Worm (Caenorhabditis elegans) whole organism, midembryonic: ENCODE results near the gene wnk-1.

Source experiments
- T22C8.4 ChIP-seq: fragments of 200-800 bp; sonication (Bioruptor generic); IDR thresholded peaks from 2 replicates; pipeline ENCODE4 v1.3.6; 2022; ENCODE audit warnings: missing genetic modification characterization, missing compliant biosample characterization
- cog-1 ChIP-seq: sonication (generic microtip); optimal IDR thresholded peaks from 2 replicates; lab custom pipeline; 2016; ENCODE audit warnings: missing genetic modification characterization, missing compliant biosample characterization
- flt-1 ChIP-seq: fragments of 200-800 bp; sonication (Bioruptor generic); IDR thresholded peaks from 2 replicates; pipeline ENCODE4 v1.3.6; 2022; ENCODE audit warnings: missing genetic modification characterization, missing compliant biosample characterization
- klf-2 ChIP-seq: fragments of 200-800 bp; sonication (Bioruptor generic); conservative IDR thresholded peaks from 2 replicates; pipeline ENCODE4 v1.3.6; 2022; ENCODE audit warnings: missing genetic modification reagents, missing genetic modification characterization, missing compliant biosample characterization
- med-1 ChIP-seq: sonication (generic microtip); optimal IDR thresholded peaks from 2 replicates; lab custom pipeline; 2017; ENCODE audit warnings: missing genetic modification characterization, mild to moderate bottlenecking, missing compliant biosample characterization, antibody characterized with exemption, missing genetic modification reagents; ENCODE audit not compliant: insufficient read depth
- ref-1 ChIP-seq: fragments of 200-800 bp; sonication (Bioruptor generic); conservative IDR thresholded peaks from 2 replicates; pipeline ENCODE4 v1.3.6; 2022; ENCODE audit warnings: missing genetic modification reagents, missing genetic modification characterization, missing compliant biosample characterization
- tab-1 ChIP-seq: fragments of 200-800 bp; sonication (Bioruptor generic); IDR thresholded peaks from 2 replicates; pipeline ENCODE4 v1.3.6; 2022; ENCODE audit warnings: missing genetic modification characterization, missing compliant biosample characterization
- ztf-23 ChIP-seq: fragments of 200-800 bp; sonication (Bioruptor generic); IDR thresholded peaks from 2 replicates; pipeline ENCODE4 v1.3.6; 2022; ENCODE audit warnings: missing genetic modification reagents, missing genetic modification characterization, missing compliant biosample characterization
- ztf-29 ChIP-seq: fragments of 200-800 bp; sonication (Bioruptor generic); IDR thresholded peaks from 2 replicates; pipeline ENCODE4 v1.3.6; 2022; ENCODE audit warnings: missing genetic modification reagents, missing genetic modification characterization, missing compliant biosample characterization

The wnk-1 gene

DNA sequence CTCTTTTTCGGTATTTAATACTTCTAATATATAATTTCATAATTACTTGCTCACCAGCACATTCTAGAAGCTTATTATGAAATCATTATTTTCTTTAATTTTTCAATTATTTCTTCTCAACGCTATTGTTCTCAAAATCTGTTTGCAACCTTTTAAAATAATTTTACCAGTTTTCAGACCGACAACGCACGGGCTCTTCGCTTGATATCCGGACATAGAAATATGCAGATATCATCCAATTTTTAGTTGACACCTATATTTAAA, at the start of gene wnk-1:
wnk-1 (plus strand) TSS at position 165 of the 264 bp plus-strand sequence.
- TF ChIP-seq med-1 (GFP tag; lab: Kevin White, UChicago) (no peak), ztf-29 (no peak), klf-2 (GFP tag; lab: Robert Waterston, UW) (no peak), T22C8.4 (GFP tag; lab: Robert Waterston, UW) (no peak), flt-1 (GFP tag; lab: Robert Waterston, UW) (no peak), tab-1 (GFP tag; lab: Robert Waterston, UW) (no peak), ztf-23 (GFP tag; lab: Robert Waterston, UW) (no peak), ref-1 (GFP tag; lab: Robert Waterston, UW) (no peak), cog-1 (no peak)

- TF ChIP-seq cog-1 = no peak
- no peak for TF ChIP-seq med-1 (GFP tag; lab: Kevin White, UChicago)
- TF ChIP-seq flt-1 (GFP tag; lab: Robert Waterston, UW) = no peak
Observed at ce11 chrIV:9150175-9150574, 49.7 kb upstream of the wnk-1 start, which contains the start of gene F23B2.7. TSS of gene F23B2.7 (plus strand) at chrIV:9150475.

- TF ChIP-seq flt-1 (GFP tag; lab: Robert Waterston, UW) (no peak), ref-1 (GFP tag; lab: Robert Waterston, UW) (no peak), T22C8.4 (GFP tag; lab: Robert Waterston, UW) (no peak), cog-1 (no peak), ztf-23 (GFP tag; lab: Robert Waterston, UW) (no peak), ztf-29 (no peak), med-1 (GFP tag; lab: Kevin White, UChicago) (no peak), tab-1 (GFP tag; lab: Robert Waterston, UW) (no peak), klf-2 (GFP tag; lab: Robert Waterston, UW) (no peak)
Observed at ce11 chrIV:9154263-9154662, 45.6 kb upstream of the wnk-1 start, which contains the start of gene F23B2.10. TSS of gene F23B2.10 (minus strand) at chrIV:9154363.

ce11 chrIV:9158969-9159800, 40.7 kb upstream of the wnk-1 start, which contains the start of gene pcp-3:
TSS of gene pcp-3 (minus strand) at chrIV:9159019.
- TF ChIP-seq ref-1 (GFP tag; lab: Robert Waterston, UW) (no peak), klf-2 (GFP tag; lab: Robert Waterston, UW) (no peak), cog-1 (no peak), med-1 (GFP tag; lab: Kevin White, UChicago) (no peak), ztf-29 (no peak), tab-1 (GFP tag; lab: Robert Waterston, UW) (no peak)

ce11 chrIV:9159863-9160262, 40.0 kb upstream of the wnk-1 start:
- TF ChIP-seq ztf-23 (GFP tag; lab: Robert Waterston, UW) = no peak
- no peak for TF ChIP-seq med-1 (GFP tag; lab: Kevin White, UChicago)
- no peak for TF ChIP-seq cog-1
- TF ChIP-seq tab-1 (GFP tag; lab: Robert Waterston, UW) = no peak
- TF ChIP-seq ref-1 (GFP tag; lab: Robert Waterston, UW) = no peak
- no peak for TF ChIP-seq klf-2 (GFP tag; lab: Robert Waterston, UW)
- TF ChIP-seq ztf-29 = no peak
- TF ChIP-seq T22C8.4 (GFP tag; lab: Robert Waterston, UW) = no peak
- TF ChIP-seq flt-1 (GFP tag; lab: Robert Waterston, UW) = no peak

DNA sequence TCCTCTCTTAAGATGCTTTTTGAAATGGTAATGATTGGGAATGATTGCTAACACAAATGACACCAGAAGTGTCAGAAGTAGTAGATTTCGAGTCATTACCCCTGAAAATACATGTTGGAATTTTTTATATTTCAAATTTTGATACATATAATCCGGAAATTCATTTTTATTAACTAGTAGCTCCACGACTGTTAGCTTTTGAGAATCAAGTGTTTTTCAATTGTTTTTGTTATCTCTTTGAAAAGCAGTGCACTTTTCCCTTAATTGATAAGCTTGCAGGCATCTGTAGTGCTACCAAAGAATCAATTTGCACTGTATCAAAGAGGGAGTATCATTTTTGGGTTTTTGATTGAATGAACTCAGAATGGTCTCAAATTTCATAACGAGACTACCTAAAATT, 34.9 kb upstream of the wnk-1 start, which contains the start of gene pcp-2:
pcp-2 (minus strand) TSS at position 101 of the 400 bp plus-strand sequence.
- no peak for TF ChIP-seq med-1 (GFP tag; lab: Kevin White, UChicago)

ce11 chrIV:9165681-9166080, 34.2 kb upstream of the wnk-1 start, which contains the start of gene C07C7.3:
TSS of gene C07C7.3 (plus strand) at chrIV:9166051.
- TF ChIP-seq flt-1 (GFP tag; lab: Robert Waterston, UW) (no peak), med-1 (GFP tag; lab: Kevin White, UChicago) (no peak), ztf-29 (no peak)

- no peak for TF ChIP-seq flt-1 (GFP tag; lab: Robert Waterston, UW)
- no peak for TF ChIP-seq cog-1
- no peak for TF ChIP-seq ztf-29
- no peak for TF ChIP-seq klf-2 (GFP tag; lab: Robert Waterston, UW)
- no peak for TF ChIP-seq med-1 (GFP tag; lab: Kevin White, UChicago)
- TF ChIP-seq T22C8.4 (GFP tag; lab: Robert Waterston, UW) = no peak
Observed at ce11 chrIV:9169764-9170163, 30.1 kb upstream of the wnk-1 start.

- TF ChIP-seq cog-1 = no peak
- TF ChIP-seq med-1 (GFP tag; lab: Kevin White, UChicago) = no peak
- TF ChIP-seq klf-2 (GFP tag; lab: Robert Waterston, UW) = no peak
Observed at ce11 chrIV:9184547-9184946, 15.4 kb upstream of the wnk-1 start, which contains the start of gene C07C7.1. TSS of gene C07C7.1 (plus strand) at chrIV:9184847.

DNA sequence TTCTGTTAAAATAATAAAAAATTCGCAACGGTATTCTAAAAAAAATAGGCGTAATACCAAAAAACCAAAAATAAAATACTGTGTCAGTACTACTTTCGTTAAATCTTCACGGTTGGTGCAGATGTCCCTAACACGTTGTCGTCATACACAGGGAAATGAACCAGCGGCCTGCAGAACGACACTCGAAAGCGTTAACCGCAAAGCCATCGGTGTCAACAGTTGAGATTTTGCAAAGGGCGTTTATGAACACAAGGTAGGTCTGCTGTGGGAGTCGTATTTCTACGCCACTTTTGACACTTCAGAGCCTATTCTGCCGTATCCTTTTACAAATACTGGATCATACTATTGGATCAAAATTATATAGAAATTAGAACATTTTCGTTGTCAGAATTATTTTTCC, 8.7 kb upstream of the wnk-1 start:
- peak; percentile 91 for TF ChIP-seq T22C8.4 (GFP tag; lab: Robert Waterston, UW)
- TF ChIP-seq ztf-23 (GFP tag; lab: Robert Waterston, UW) = peak; percentile 96
- TF ChIP-seq cog-1 = peak; percentile 94
- peak; percentile 90 for TF ChIP-seq ref-1 (GFP tag; lab: Robert Waterston, UW)
- peak; percentile 96 for TF ChIP-seq flt-1 (GFP tag; lab: Robert Waterston, UW)
- TF ChIP-seq tab-1 (GFP tag; lab: Robert Waterston, UW) = peak; percentile 96
- peak; percentile 80 for TF ChIP-seq med-1 (GFP tag; lab: Kevin White, UChicago)
- TF ChIP-seq klf-2 (GFP tag; lab: Robert Waterston, UW) = peak; percentile 90
- peak; percentile 91 for TF ChIP-seq ztf-29
